Fruit fly (Drosophila melanogaster) whole organism, wandering third instar larva: ENCODE measurements around the gene CG15425.
A peak's percentile ranks its signal among the peaks of the same experiment; 100 is the strongest.

Experiments
- Abd-B ChIP-seq: fragments of >200 bp; optimal IDR thresholded peaks from 2 replicates; lab custom pipeline; 2017; ENCODE audit warnings: missing biosample characterization, missing genetic modification characterization
- CG32264 ChIP-seq: fragments of 200-800 bp; sonication (Bioruptor generic); optimal IDR thresholded peaks from 2 replicates; lab custom pipeline; 2016; ENCODE audit warnings: missing biosample characterization, missing genetic modification characterization
- CG9705 ChIP-seq: fragments of 200-800 bp; sonication (Bioruptor generic); optimal IDR thresholded peaks from 2 replicates; lab custom pipeline; 2018; ENCODE audit warnings: missing biosample characterization, mild to moderate bottlenecking, missing genetic modification characterization
- CrebA ChIP-seq: fragments of 200-800 bp; sonication (Bioruptor generic); optimal IDR thresholded peaks from 2 replicates; lab custom pipeline; 2016; ENCODE audit warnings: missing biosample characterization, mild to moderate bottlenecking, missing genetic modification characterization, borderline replicate concordance
- Dif ChIP-seq: fragments of 200-275, 200-300 bp; sonication (Bioruptor generic); optimal IDR thresholded peaks from 2 replicates; lab custom pipeline; 2018; ENCODE audit warnings: missing biosample characterization, missing genetic modification characterization; ENCODE audit not compliant: partially characterized antibody
- GATAd ChIP-seq: sonication (Bioruptor generic); optimal IDR thresholded peaks from 2 replicates; lab custom pipeline; 2016; ENCODE audit warnings: missing biosample characterization, missing genetic modification characterization
- HLH106 ChIP-seq: fragments of 200-800 bp; optimal IDR thresholded peaks from 3 replicates; lab custom pipeline; 2019; ENCODE audit warnings: missing biosample characterization, mild to moderate bottlenecking, missing genetic modification characterization, moderate library complexity
- Hnf4 ChIP-seq: fragments of 200-800 bp; sonication (Bioruptor generic); optimal IDR thresholded peaks from 2 replicates; lab custom pipeline; 2016; ENCODE audit warnings: missing biosample characterization, mild to moderate bottlenecking, missing genetic modification characterization
- Hr78 ChIP-seq: fragments of >200 bp; optimal IDR thresholded peaks from 2 replicates; lab custom pipeline; 2017; ENCODE audit warnings: missing biosample characterization, missing genetic modification characterization
- Hr83 ChIP-seq: fragments of 200-300 bp; sonication (Bioruptor generic); optimal IDR thresholded peaks from 2 replicates; lab custom pipeline; 2016; ENCODE audit warnings: missing biosample characterization, mild to moderate bottlenecking, missing genetic modification characterization, moderate library complexity; ENCODE audit not compliant: poor library complexity, severe bottlenecking
- Jra ChIP-seq: sonication (Bioruptor generic); optimal IDR thresholded peaks from 2 replicates; lab custom pipeline; 2016; ENCODE audit warnings: missing biosample characterization, missing genetic modification characterization
- Myc ChIP-seq: fragments of >200 bp; optimal IDR thresholded peaks from 2 replicates; lab custom pipeline; 2017
- N ChIP-seq: fragments of >200 bp; optimal IDR thresholded peaks from 2 replicates; lab custom pipeline; 2018; ENCODE audit warnings: missing biosample characterization, missing external identifiers, missing genetic modification characterization
- OdsH ChIP-seq: fragments of 200-800 bp; sonication (Bioruptor generic); optimal IDR thresholded peaks from 2 replicates; lab custom pipeline; 2016; ENCODE audit warnings: missing biosample characterization, mild to moderate bottlenecking, missing genetic modification characterization
- Rel ChIP-seq, 2 experiments: fragments of 200-800 bp; sonication (Bioruptor generic) in 1 of 2; optimal IDR thresholded peaks; 2 replicates in 1 of 2; 3 replicates in 1 of 2; lab custom pipeline; 2016 to 2019; ENCODE audit warnings: mild to moderate bottlenecking in 2 of 2, missing biosample characterization in 2 of 2, missing genetic modification characterization in 2 of 2, moderate library complexity in 1 of 2
- Sp1 ChIP-seq: fragments of 200-800 bp; sonication (Bioruptor generic); optimal IDR thresholded peaks from 3 replicates; lab custom pipeline; 2019; ENCODE audit warnings: missing biosample characterization, mild to moderate bottlenecking, missing genetic modification characterization, moderate library complexity
- br ChIP-seq: fragments of 200-800 bp; sonication (Bioruptor generic); optimal IDR thresholded peaks from 2 replicates; lab custom pipeline; 2016; ENCODE audit warnings: missing biosample characterization, missing genetic modification characterization
- brk ChIP-seq: fragments of 200-800 bp; sonication (Bioruptor generic); optimal IDR thresholded peaks from 2 replicates; lab custom pipeline; 2016; ENCODE audit warnings: missing biosample characterization, mild to moderate bottlenecking, missing genetic modification characterization
- dmrt93B ChIP-seq: fragments of 200-800 bp; sonication (Bioruptor generic); optimal IDR thresholded peaks from 2 replicates; lab custom pipeline; 2018; ENCODE audit warnings: missing biosample characterization, mild to moderate bottlenecking, missing genetic modification characterization
- ey ChIP-seq: fragments of 200-800 bp; sonication (Bioruptor generic); optimal IDR thresholded peaks from 2 replicates; lab custom pipeline; 2016; ENCODE audit warnings: missing biosample characterization, missing genetic modification characterization
- foxo ChIP-seq, 2 experiments: fragments of 200-800 bp; sonication (Bioruptor generic); optimal IDR thresholded peaks; 2 replicates in 1 of 2; 3 replicates in 1 of 2; lab custom pipeline; 2016 to 2017; ENCODE audit warnings: missing biosample characterization in 2 of 2, missing genetic modification characterization in 2 of 2
- fru ChIP-seq: fragments of 200-800 bp; sonication (Bioruptor generic); optimal IDR thresholded peaks from 3 replicates; lab custom pipeline; 2016; ENCODE audit warnings: missing biosample characterization, mild to moderate bottlenecking, missing genetic modification characterization
- h ChIP-seq: fragments of 200-800 bp; sonication (Bioruptor generic); optimal IDR thresholded peaks from 3 replicates; lab custom pipeline; 2016; ENCODE audit warnings: missing biosample characterization, mild to moderate bottlenecking, missing genetic modification characterization
- psq ChIP-seq: fragments of 200-800 bp; sonication (Bioruptor generic); optimal IDR thresholded peaks from 3 replicates; lab custom pipeline; 2017; ENCODE audit warnings: missing biosample characterization, mild to moderate bottlenecking, missing genetic modification characterization, moderate library complexity
- rgr ChIP-seq: fragments of 200-800 bp; sonication (Bioruptor generic); optimal IDR thresholded peaks from 3 replicates; lab custom pipeline; 2016; ENCODE audit warnings: missing biosample characterization, mild to moderate bottlenecking, missing genetic modification characterization
- sage ChIP-seq: fragments of 200-800 bp; sonication (Bioruptor generic); optimal IDR thresholded peaks from 2 replicates; lab custom pipeline; 2016; ENCODE audit warnings: missing biosample characterization, mild to moderate bottlenecking, missing genetic modification characterization
- sv ChIP-seq: fragments of 200-800 bp; sonication (Bioruptor generic); optimal IDR thresholded peaks from 3 replicates; lab custom pipeline; 2016; ENCODE audit warnings: missing biosample characterization, missing genetic modification characterization
- tai ChIP-seq: sonication (Bioruptor generic); optimal IDR thresholded peaks from 2 replicates; lab custom pipeline; 2016; ENCODE audit warnings: missing biosample characterization, missing genetic modification characterization
- usp ChIP-seq: fragments of >200 bp; optimal IDR thresholded peaks from 2 replicates; lab custom pipeline; 2017; ENCODE audit warnings: missing biosample characterization, missing genetic modification characterization
- woc ChIP-seq: sonication (Bioruptor generic); optimal IDR thresholded peaks from 2 replicates; lab custom pipeline; 2016; ENCODE audit warnings: missing biosample characterization, mild to moderate bottlenecking, missing genetic modification characterization

The CG15425 gene

DNA sequence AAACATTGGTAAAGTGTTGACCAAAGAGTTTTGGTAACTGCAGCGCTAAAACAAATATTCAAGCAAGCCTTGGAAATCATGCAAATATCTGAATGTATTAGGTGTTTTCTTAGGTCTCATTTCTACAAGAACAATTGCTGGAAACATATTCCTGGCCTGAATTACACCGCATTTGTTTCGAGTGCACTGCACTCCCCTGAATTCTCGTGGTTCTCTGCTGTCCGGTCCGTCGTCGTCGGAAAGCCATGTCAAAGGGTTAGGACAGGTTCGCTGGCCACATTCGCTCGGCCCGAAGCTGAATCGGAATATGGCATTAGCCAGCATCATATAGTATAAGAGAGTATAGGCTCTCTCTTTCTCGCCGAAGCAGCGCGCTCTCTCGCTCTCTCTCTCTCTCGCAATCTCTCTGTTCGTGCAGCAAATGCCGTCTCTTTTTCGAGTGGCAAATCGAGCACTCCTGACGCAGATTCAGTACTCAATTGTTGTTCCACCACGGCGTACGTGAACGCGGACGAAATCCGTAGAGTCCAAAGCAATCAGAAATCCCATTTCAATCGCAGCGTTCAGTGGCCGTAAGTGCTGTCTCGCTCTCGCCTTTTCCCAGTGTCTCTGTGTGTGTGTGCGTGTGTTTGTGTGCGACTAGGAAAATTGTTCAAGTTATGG lies 25.4 kb downstream of the CG15425 start, which contains the start of gene tutl (continued):
- TF ChIP-seq sv (GFP tag; lab: Kevin White, UChicago), result peak; percentile 81
- TF ChIP-seq brk (GFP tag; lab: Kevin White, UChicago), result peak; percentile 78
- TF ChIP-seq Hr78 (GFP tag; lab: Kevin White, UChicago), result no peak

DNA sequence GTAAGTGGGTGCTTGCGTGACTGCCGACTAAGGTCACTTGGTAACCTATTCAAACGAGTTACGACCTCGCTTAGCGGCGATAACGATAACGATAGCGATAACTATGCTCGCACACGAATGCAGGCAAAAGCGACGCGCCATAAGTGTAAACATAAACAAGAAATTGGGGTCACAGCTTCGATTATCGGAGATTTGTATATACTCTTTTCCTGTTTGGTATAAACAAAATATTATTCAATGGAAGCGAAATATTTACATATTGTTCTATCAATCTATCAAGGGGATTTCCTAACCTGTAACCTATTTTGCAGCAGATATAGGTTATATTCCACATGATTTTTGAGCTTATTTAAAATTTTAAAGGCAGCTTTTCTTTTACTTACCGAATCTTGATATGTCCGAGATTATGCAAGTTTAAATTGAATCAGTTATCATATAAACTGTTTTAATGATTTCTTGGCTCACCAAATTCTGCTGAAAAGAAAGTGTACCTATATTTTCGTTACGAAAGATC lies 28.7 kb downstream of the CG15425 start:
- TF ChIP-seq foxo (GFP tag; optimal IDR thresholded peaks at IDR 0.05; lab: Kevin White, UChicago) (peak in 1 of 2 experiments; percentile 35), woc (peak; percentile 61), Dif (GFP tag; lab: Kevin White, UChicago) (no peak), psq (GFP tag; lab: Kevin White, UChicago) (no peak)

DNA sequence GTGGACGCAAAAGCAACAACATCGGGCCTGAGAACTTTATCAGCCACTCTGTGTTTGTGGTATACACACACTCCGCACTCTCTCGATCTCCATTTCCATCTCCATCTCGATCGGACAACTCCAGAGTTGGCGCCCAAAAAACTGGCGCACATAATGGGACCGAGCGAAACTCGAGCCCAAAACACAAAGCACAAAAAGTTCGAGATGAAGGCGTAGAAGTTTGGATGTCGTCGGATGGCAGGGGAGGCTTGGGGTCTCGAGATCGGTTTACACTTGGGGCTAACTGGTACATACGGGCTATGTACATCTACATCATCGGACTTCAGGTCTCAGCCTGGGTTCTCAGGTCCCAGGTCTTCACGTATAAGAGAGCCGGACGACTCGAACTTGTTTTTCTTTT lies 29.3 kb downstream of the CG15425 start:
- no peak for TF ChIP-seq Myc
- peak; percentile 72 for TF ChIP-seq psq (GFP tag; lab: Kevin White, UChicago)
- peak; percentile 10 for TF ChIP-seq Hr83 (GFP tag; lab: Kevin White, UChicago)

DNA sequence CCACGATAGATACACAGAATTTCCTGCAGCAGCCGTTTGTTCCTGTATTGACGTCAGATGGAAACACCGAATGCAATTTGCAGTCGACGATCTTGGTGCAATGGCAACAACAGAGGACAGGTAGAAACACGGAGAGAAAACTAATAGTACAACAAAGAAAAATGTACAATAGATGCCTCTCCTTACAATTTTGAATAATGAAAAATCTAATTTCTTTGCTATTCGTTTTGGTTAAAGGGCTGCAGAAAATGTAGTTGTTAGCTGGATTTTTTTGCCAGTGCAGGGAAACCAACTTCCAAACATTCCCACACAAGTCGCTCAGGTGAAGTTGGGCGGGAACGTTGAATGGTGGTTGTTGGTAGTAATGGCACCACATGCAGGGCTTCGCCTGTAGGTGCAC lies 29.7 kb downstream of the CG15425 start:
- TF ChIP-seq dmrt93B (GFP tag; lab: Kevin White, UChicago) (peak; percentile 78), HLH106 (tag; lab: Kevin White, UChicago) (peak; percentile 86), h (GFP tag; lab: Kevin White, UChicago) (peak; percentile 89), usp (GFP tag; lab: Kevin White, UChicago) (no peak), sage (peak; percentile 44), Hr78 (GFP tag; lab: Kevin White, UChicago) (no peak), psq (GFP tag; lab: Kevin White, UChicago) (peak; percentile 51), tai (peak; percentile 42), GATAd (GFP tag; lab: Kevin White, UChicago) (no peak), woc (peak; percentile 64), CrebA (no peak), CG9705 (GFP tag; lab: Kevin White, UChicago) (peak; percentile 20), Hnf4 (GFP tag; lab: Kevin White, UChicago) (peak; percentile 79), CG32264 (GFP tag; lab: Kevin White, UChicago) (peak; percentile 72), sv (GFP tag; lab: Kevin White, UChicago) (no peak), br (GFP tag; lab: Kevin White, UChicago) (peak; percentile 85), OdsH (GFP tag; lab: Kevin White, UChicago) (peak; percentile 85), rgr (GFP tag; lab: Kevin White, UChicago) (peak; percentile 82), Sp1 (peak; percentile 83), ey (GFP tag; lab: Kevin White, UChicago) (peak; percentile 87), fru (GFP tag; lab: Kevin White, UChicago) (peak; percentile 88), Rel (GFP tag; optimal IDR thresholded peaks at IDR 0.05; lab: Kevin White, UChicago) (peak; percentile 39), Rel (tag; optimal IDR thresholded peaks at IDR 0.05; lab: Kevin White, UChicago) (no peak), foxo (GFP tag; optimal IDR thresholded peaks at IDR 0.05; lab: Kevin White, UChicago) (peak in 1 of 2 experiments; percentile 84)

DNA sequence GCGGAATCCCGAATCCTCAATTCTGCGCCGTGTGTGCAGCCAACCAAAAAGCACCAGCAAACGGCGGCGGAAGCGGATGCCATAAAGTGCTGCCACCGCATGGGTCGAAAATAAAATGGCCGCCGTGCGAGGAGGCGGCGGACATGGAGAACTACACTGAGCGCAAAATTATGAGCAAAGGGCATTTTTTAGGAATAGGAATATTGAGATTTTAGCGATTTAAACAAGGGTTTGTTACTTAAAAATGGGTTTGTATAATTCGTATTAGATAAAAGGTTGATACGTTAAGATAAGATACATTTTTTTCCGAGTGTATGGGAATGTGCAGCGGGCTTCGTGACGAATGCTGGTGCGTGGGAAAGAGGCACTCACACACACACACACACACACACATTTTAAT lies 35.2 kb downstream of the CG15425 start:
- TF ChIP-seq N (GFP tag; lab: Kevin White, UChicago), result no peak
- TF ChIP-seq foxo (GFP tag; optimal IDR thresholded peaks at IDR 0.05; lab: Kevin White, UChicago), result peak in 1 of 2 experiments; percentile 47
- TF ChIP-seq HLH106 (tag; lab: Kevin White, UChicago), result peak; percentile 38
- TF ChIP-seq h (GFP tag; lab: Kevin White, UChicago), result peak; percentile 33
- TF ChIP-seq ey (GFP tag; lab: Kevin White, UChicago), result peak; percentile 19
- TF ChIP-seq Dif (GFP tag; lab: Kevin White, UChicago), result no peak
- no peak for TF ChIP-seq Jra (GFP tag; lab: Kevin White, UChicago)
- TF ChIP-seq Abd-B (GFP tag; lab: Kevin White, UChicago), result no peak
- TF ChIP-seq rgr (GFP tag; lab: Kevin White, UChicago), result peak; percentile 12
- TF ChIP-seq fru (GFP tag; lab: Kevin White, UChicago), result peak; percentile 43
